Fruit fly (Drosophila melanogaster) whole organism, embryonic: Measurements from ENCODE around the gene CG8568.

Experiments used
- Asciz ChIP-seq: fragments of 200-800 bp; sonication (Bioruptor generic); optimal IDR thresholded peaks from 2 replicates; lab custom pipeline; 2017; ENCODE audit warnings: missing biosample characterization, mild to moderate bottlenecking, missing genetic modification characterization, missing genetic modification reagents
- B-H1 ChIP-seq: fragments of 200-800 bp; sonication (Bioruptor generic); IDR thresholded peaks from 3 replicates; pipeline ENCODE4 v1.3.6; 2022; ENCODE audit warnings: missing biosample characterization, missing genetic modification characterization
- Bteb2 ChIP-seq: fragments of 200-800 bp; sonication (Bioruptor generic); optimal IDR thresholded peaks from 2 replicates; lab custom pipeline; 2016; ENCODE audit warnings: missing biosample characterization, missing genetic modification characterization
- CG11247 ChIP-seq: fragments of 200-800 bp; sonication (Bioruptor generic); IDR thresholded peaks from 2 replicates; pipeline ENCODE4 v1.3.6; 2022; ENCODE audit warnings: missing biosample characterization, missing genetic modification characterization
- CG11504 ChIP-seq: fragments of 200-800 bp; sonication (Bioruptor generic); optimal IDR thresholded peaks from 3 replicates; lab custom pipeline; 2019; ENCODE audit warnings: missing biosample characterization, mild to moderate bottlenecking, missing genetic modification characterization, moderate library complexity
- CG12744 ChIP-seq: fragments of 200-800 bp; sonication (Bioruptor generic); optimal IDR thresholded peaks from 2 replicates; lab custom pipeline; 2016; ENCODE audit warnings: missing biosample characterization, missing genetic modification characterization
- CG14860 ChIP-seq: fragments of 200-800 bp; sonication (Bioruptor generic); IDR thresholded peaks from 3 replicates; pipeline ENCODE4 v1.3.6; 2022; ENCODE audit warnings: missing biosample characterization, missing genetic modification characterization; ENCODE audit not compliant: partially characterized antibody
- CG15696 ChIP-seq: fragments of 200-800 bp; sonication (Bioruptor generic); optimal IDR thresholded peaks from 2 replicates; lab custom pipeline; 2019; ENCODE audit warnings: missing biosample characterization, mild to moderate bottlenecking, missing genetic modification characterization, moderate library complexity
- CG17186 ChIP-seq: fragments of 200-800 bp; sonication (Bioruptor generic); optimal IDR thresholded peaks from 3 replicates; lab custom pipeline; 2017; ENCODE audit warnings: missing biosample characterization, missing genetic modification reagents, missing genetic modification characterization
- CG18764 ChIP-seq: fragments of 200-800 bp; sonication (Bioruptor generic); optimal IDR thresholded peaks from 3 replicates; lab custom pipeline; 2016; ENCODE audit warnings: missing biosample characterization, missing genetic modification characterization
- CG32532 ChIP-seq: fragments of 200-800 bp; sonication (Bioruptor generic); IDR thresholded peaks from 2 replicates; pipeline ENCODE4 v1.3.6; 2022; ENCODE audit warnings: missing biosample characterization, missing genetic modification characterization
- CG34224 ChIP-seq: fragments of 200-800 bp; sonication (Bioruptor generic); IDR thresholded peaks from 3 replicates; pipeline ENCODE4 v1.3.6; 2022; ENCODE audit warnings: missing biosample characterization, missing genetic modification characterization; ENCODE audit not compliant: partially characterized antibody
- CG34422 ChIP-seq: fragments of 200-800 bp; sonication (Bioruptor generic); IDR thresholded peaks from 3 replicates; pipeline ENCODE4 v1.3.6; 2022; ENCODE audit warnings: missing biosample characterization, missing genetic modification characterization
- CG4707 ChIP-seq: fragments of 200-800 bp; sonication (Bioruptor generic); optimal IDR thresholded peaks from 2 replicates; lab custom pipeline; 2018; ENCODE audit warnings: missing biosample characterization, mild to moderate bottlenecking, missing genetic modification characterization, moderate library complexity
- D ChIP-seq, 2 experiments: fragments of 200-800 bp in 1 of 2; fragments of >200 bp in 1 of 2; sonication (Bioruptor generic) in 1 of 2; optimal IDR thresholded peaks; 2 replicates in 1 of 2; 3 replicates in 1 of 2; lab custom pipeline; 2017; ENCODE audit warnings: mild to moderate bottlenecking in 1 of 2, missing biosample characterization in 1 of 2, missing genetic modification characterization in 1 of 2, missing genetic modification reagents in 1 of 2
- D19A ChIP-seq: fragments of 200-800 bp; optimal IDR thresholded peaks from 3 replicates; lab custom pipeline; 2019; ENCODE audit warnings: missing biosample characterization, mild to moderate bottlenecking, missing genetic modification characterization, moderate library complexity
- D19B ChIP-seq: fragments of 200-800 bp; sonication (Bioruptor generic); optimal IDR thresholded peaks from 2 replicates; lab custom pipeline; 2017; ENCODE audit warnings: missing biosample characterization, mild to moderate bottlenecking, missing genetic modification characterization
- Elba2 ChIP-seq: fragments of 200-800 bp; sonication (Bioruptor generic); optimal IDR thresholded peaks from 3 replicates; lab custom pipeline; 2016; ENCODE audit warnings: missing biosample characterization, missing genetic modification characterization
- Gsc ChIP-seq: fragments of 200-800 bp; sonication (Bioruptor generic); IDR thresholded peaks from 2 replicates; pipeline ENCODE4 v1.3.6; 2022; ENCODE audit warnings: missing biosample characterization, missing genetic modification characterization
- HLHmδ ChIP-seq: fragments of 200-800 bp; sonication (Bioruptor generic); optimal IDR thresholded peaks from 2 replicates; lab custom pipeline; 2018; ENCODE audit warnings: missing biosample characterization, mild to moderate bottlenecking, missing genetic modification characterization, moderate library complexity
- HmgD ChIP-seq: fragments of 200-800 bp; sonication (Bioruptor generic); optimal IDR thresholded peaks from 3 replicates; lab custom pipeline; 2016; ENCODE audit warnings: missing biosample characterization, missing genetic modification characterization
- Hmr ChIP-seq: fragments of 200-800 bp; sonication (Bioruptor generic); optimal IDR thresholded peaks from 3 replicates; lab custom pipeline; 2017; ENCODE audit warnings: mild to moderate bottlenecking, missing biosample characterization, missing genetic modification reagents, missing genetic modification characterization
- Hmx ChIP-seq: fragments of 200-800 bp; sonication (Bioruptor generic); optimal IDR thresholded peaks from 2 replicates; lab custom pipeline; 2016; ENCODE audit warnings: missing biosample characterization, missing genetic modification characterization
- Hsf ChIP-seq: fragments of 200-800 bp; sonication (Bioruptor generic); optimal IDR thresholded peaks from 3 replicates; lab custom pipeline; 2016; ENCODE audit warnings: missing biosample characterization, missing genetic modification characterization
- Lpt ChIP-seq: fragments of >200 bp; optimal IDR thresholded peaks from 2 replicates; lab custom pipeline; 2018; ENCODE audit warnings: missing biosample characterization, missing genetic modification characterization
- NK7.1 ChIP-seq: fragments of 200-800 bp; sonication (Bioruptor generic); optimal IDR thresholded peaks from 3 replicates; lab custom pipeline; 2016; ENCODE audit warnings: missing biosample characterization, missing genetic modification characterization
- Scr ChIP-seq: fragments of 200-800 bp; sonication (Bioruptor generic); IDR thresholded peaks from 2 replicates; pipeline ENCODE4 v1.3.6; 2022; ENCODE audit warnings: missing biosample characterization, missing genetic modification characterization; ENCODE audit not compliant: partially characterized antibody
- TFAM ChIP-seq: fragments of 200-800 bp; sonication (Bioruptor generic); optimal IDR thresholded peaks from 2 replicates; lab custom pipeline; 2017; ENCODE audit warnings: missing biosample characterization, missing genetic modification characterization, inconsistent platforms
- Xrp1 ChIP-seq: fragments of 200-800 bp; sonication (Bioruptor generic); IDR thresholded peaks from 2 replicates; pipeline ENCODE4 v1.3.6; 2022; ENCODE audit warnings: missing biosample characterization, missing genetic modification characterization
- bowl ChIP-seq: fragments of 200-800 bp; sonication (Bioruptor generic); IDR thresholded peaks from 2 replicates; pipeline ENCODE4 v1.3.6; 2022; ENCODE audit warnings: missing biosample characterization, missing genetic modification characterization
- cato ChIP-seq: fragments of 200-800 bp; sonication (Bioruptor generic); optimal IDR thresholded peaks from 2 replicates; lab custom pipeline; 2016; ENCODE audit warnings: missing biosample characterization, missing genetic modification characterization, borderline replicate concordance
- cwo ChIP-seq: fragments of 200-800 bp; sonication (Bioruptor generic); optimal IDR thresholded peaks from 3 replicates; lab custom pipeline; 2017; ENCODE audit warnings: missing biosample characterization, missing genetic modification characterization, mild to moderate bottlenecking, moderate library complexity, missing genetic modification reagents
- hbn ChIP-seq: fragments of 200-800 bp; sonication (Bioruptor generic); IDR thresholded peaks from 2 replicates; pipeline ENCODE4 v1.3.6; 2022; ENCODE audit warnings: missing biosample characterization, missing genetic modification characterization; ENCODE audit not compliant: partially characterized antibody
- klu ChIP-seq: fragments of 200-800 bp; sonication (Bioruptor generic); IDR thresholded peaks from 2 replicates; pipeline ENCODE4 v1.3.6; 2022; ENCODE audit warnings: missing biosample characterization, missing genetic modification characterization
- lola ChIP-seq, 3 experiments: fragments of >200 bp in 2 of 3; fragments of 200-800 bp in 1 of 3; sonication (Bioruptor generic) in 1 of 3; optimal IDR thresholded peaks; 2 replicates each; lab custom pipeline; 2017 to 2019; ENCODE audit warnings: missing biosample characterization in 3 of 3, missing genetic modification characterization in 3 of 3, mild to moderate bottlenecking in 1 of 3, moderate library complexity in 1 of 3
- luna ChIP-seq: fragments of 200-800 bp; sonication (Bioruptor generic); optimal IDR thresholded peaks from 2 replicates; lab custom pipeline; 2016; ENCODE audit warnings: missing biosample characterization, missing genetic modification characterization
- maf-S ChIP-seq: fragments of 200-800 bp; sonication (Bioruptor generic); optimal IDR thresholded peaks from 2 replicates; lab custom pipeline; 2016; ENCODE audit warnings: missing biosample characterization, missing genetic modification characterization
- mld ChIP-seq: fragments of 200-800 bp; sonication (Bioruptor generic); IDR thresholded peaks from 3 replicates; pipeline ENCODE4 v1.3.6; 2022; ENCODE audit warnings: missing biosample characterization, missing genetic modification characterization; ENCODE audit not compliant: partially characterized antibody
- otp ChIP-seq: fragments of 200-800 bp; sonication (Bioruptor generic); IDR thresholded peaks from 3 replicates; pipeline ENCODE4, ENCODE4 v1.3.6; 2022; ENCODE audit warnings: missing biosample characterization, missing genetic modification characterization
- repo ChIP-seq: fragments of 200-800 bp; sonication (Bioruptor generic); optimal IDR thresholded peaks from 2 replicates; lab custom pipeline; 2016; ENCODE audit warnings: missing biosample characterization, missing genetic modification characterization
- run ChIP-seq: fragments of 200-800 bp; sonication (Bioruptor generic); optimal IDR thresholded peaks from 3 replicates; lab custom pipeline; 2018; ENCODE audit warnings: missing biosample characterization, mild to moderate bottlenecking, missing genetic modification characterization
- sd ChIP-seq: fragments of 200-800 bp; sonication (Bioruptor generic); optimal IDR thresholded peaks from 3 replicates; lab custom pipeline; 2018; ENCODE audit warnings: missing biosample characterization, mild to moderate bottlenecking, missing genetic modification characterization, moderate library complexity
- sna ChIP-seq: fragments of 200-800 bp; sonication (Bioruptor generic); IDR thresholded peaks from 2 replicates; pipeline ENCODE4 v1.3.6; 2022; ENCODE audit warnings: missing biosample characterization, missing genetic modification characterization; ENCODE audit not compliant: partially characterized antibody
- sob ChIP-seq: fragments of 200-800 bp; sonication (Bioruptor generic); IDR thresholded peaks from 2 replicates; pipeline ENCODE4 v1.3.6; 2022; ENCODE audit warnings: missing biosample characterization, missing genetic modification characterization
- sr ChIP-seq: fragments of 200-800 bp; sonication (Bioruptor generic); IDR thresholded peaks from 3 replicates; pipeline ENCODE4 v1.3.6; 2022; ENCODE audit warnings: missing biosample characterization, missing genetic modification characterization
- stc ChIP-seq: fragments of 200-800 bp; sonication (Bioruptor generic); IDR thresholded peaks from 2 replicates; pipeline ENCODE4 v1.3.6; 2022; ENCODE audit warnings: missing biosample characterization, missing genetic modification characterization
- tll ChIP-seq, 2 experiments: fragments of 200-800 bp in 1 of 2; fragments of >200 bp in 1 of 2; sonication (Bioruptor generic) in 1 of 2; optimal IDR thresholded peaks; 2 replicates each; lab custom pipeline; 2017 to 2019; ENCODE audit warnings: missing biosample characterization in 2 of 2, missing genetic modification characterization in 2 of 2, mild to moderate bottlenecking in 1 of 2, moderate library complexity in 1 of 2
- zfh1 ChIP-seq: fragments of 200-800 bp; sonication (Bioruptor generic); IDR thresholded peaks from 3 replicates; pipeline ENCODE4 v1.3.6; 2022; ENCODE audit warnings: missing biosample characterization, missing genetic modification characterization
- zfh2 ChIP-seq: fragments of 200-800 bp; sonication (Bioruptor generic); optimal IDR thresholded peaks from 2 replicates; lab custom pipeline; 2016; ENCODE audit warnings: missing biosample characterization, missing genetic modification characterization

The CG8568 gene

DNA sequence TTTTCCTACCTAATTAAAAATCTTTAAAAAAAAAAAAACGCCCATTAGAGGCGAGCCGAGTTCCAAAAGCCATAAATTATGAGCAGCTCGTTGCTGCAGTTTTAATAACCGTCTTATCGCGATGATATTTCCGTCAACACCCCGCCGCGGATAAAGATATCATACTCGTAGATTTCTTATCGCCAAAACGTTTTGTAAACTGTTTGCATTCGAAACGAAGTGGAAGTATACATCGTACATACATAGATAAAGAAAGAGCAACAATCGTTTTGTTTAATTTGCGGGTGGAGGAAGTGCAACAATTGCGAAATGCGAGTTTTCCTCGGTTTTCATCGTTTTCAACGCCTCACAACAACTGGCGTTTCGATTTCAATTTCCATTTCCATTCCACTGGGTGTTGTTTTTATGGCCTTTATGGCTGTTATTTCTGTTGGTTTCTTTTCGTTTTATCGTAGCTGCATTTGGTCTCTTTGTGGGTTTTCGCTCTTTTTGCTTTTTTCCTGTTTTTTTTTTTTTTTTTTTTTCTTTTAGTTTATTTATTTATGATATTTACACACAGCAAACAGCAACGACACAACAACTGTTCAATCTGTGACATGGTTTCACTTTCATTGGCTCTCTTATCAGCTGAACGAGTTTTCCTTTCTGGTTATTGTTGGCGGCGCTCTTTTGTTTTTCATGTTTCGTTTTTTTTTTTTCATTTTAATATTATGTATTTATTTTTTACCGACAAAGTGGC lies 20.8 kb upstream of the CG8568 start (continued):
- no peak for TF ChIP-seq Hsf (GFP tag; lab: Kevin White, UChicago)
- no peak for TF ChIP-seq Lpt (GFP tag; lab: Kevin White, UChicago)
- TF ChIP-seq Scr: no peak
- no peak for TF ChIP-seq CG17186
- no peak for TF ChIP-seq Hmr
- no peak for TF ChIP-seq mld (GFP tag; lab: Robert Waterston, UW)
- TF ChIP-seq CG11247: no peak
- TF ChIP-seq klu (GFP tag; lab: Robert Waterston, UW): no peak
- no peak for TF ChIP-seq HmgD (GFP tag; lab: Kevin White, UChicago)
- no peak for TF ChIP-seq bowl (GFP tag; lab: Robert Waterston, UW)
- TF ChIP-seq lola (GFP tag; optimal IDR thresholded peaks at IDR 0.05; lab: Kevin White, UChicago): no peak
- TF ChIP-seq Asciz (GFP tag; lab: Kevin White, UChicago): peak; percentile 65
- TF ChIP-seq CG18764 (GFP tag; lab: Kevin White, UChicago): peak; percentile 31
- 0 out of 2 replicates have a peak, but pooled peaks have one; percentile 23 for TF ChIP-seq stc (GFP tag; lab: Robert Waterston, UW)
- TF ChIP-seq CG15696 (tag; lab: Kevin White, UChicago): peak; percentile 43
- no peak for TF ChIP-seq NK7.1 (GFP tag; lab: Kevin White, UChicago)
- no peak for TF ChIP-seq CG12744
- no peak for TF ChIP-seq D19A
- no peak for TF ChIP-seq Gsc
- no peak for TF ChIP-seq repo (GFP tag; lab: Kevin White, UChicago)
- peak; percentile 22 for TF ChIP-seq CG4707 (GFP tag; lab: Kevin White, UChicago)
- TF ChIP-seq luna (GFP tag; lab: Kevin White, UChicago): no peak
- TF ChIP-seq Elba2 (GFP tag; lab: Kevin White, UChicago): no peak
- TF ChIP-seq Bteb2 (GFP tag; lab: Kevin White, UChicago): no peak
- TF ChIP-seq zfh2 (GFP tag; lab: Kevin White, UChicago): no peak
- TF ChIP-seq CG34422 (GFP tag; lab: Robert Waterston, UW): no peak
- TF ChIP-seq cato: no peak
- TF ChIP-seq CG14860 (GFP tag; lab: Robert Waterston, UW): no peak
- TF ChIP-seq sr: no peak
- no peak for TF ChIP-seq Hmx (GFP tag; lab: Kevin White, UChicago)
- no peak for TF ChIP-seq maf-S (GFP tag; lab: Kevin White, UChicago)
- no peak for TF ChIP-seq HLHmδ
- no peak for TF ChIP-seq CG11504 (tag; lab: Kevin White, UChicago)
- TF ChIP-seq hbn (GFP tag; lab: Robert Waterston, UW): no peak
- no peak for TF ChIP-seq cwo (GFP tag; lab: Kevin White, UChicago)
- TF ChIP-seq zfh1 (GFP tag; lab: Robert Waterston, UW): no peak; the same call in 2 of the 3 replicates
- TF ChIP-seq run (tag; lab: Kevin White, UChicago): no peak
- TF ChIP-seq sna (GFP tag; lab: Robert Waterston, UW): no peak
- TF ChIP-seq CG34224: no peak
- TF ChIP-seq sd (tag; lab: Kevin White, UChicago): no peak
- no peak for TF ChIP-seq otp
- TF ChIP-seq tll (GFP tag; optimal IDR thresholded peaks at IDR 0.05; lab: Kevin White, UChicago): no peak
- TF ChIP-seq CG32532 (GFP tag; lab: Robert Waterston, UW): no peak
- no peak for TF ChIP-seq B-H1 (GFP tag; lab: Robert Waterston, UW)
- TF ChIP-seq D (optimal IDR thresholded peaks at IDR 0.05; lab: Kevin White, UChicago): no peak
- TF ChIP-seq D (GFP tag; optimal IDR thresholded peaks at IDR 0.05; lab: Kevin White, UChicago): peak; percentile 29
- TF ChIP-seq D19B: no peak
- TF ChIP-seq Xrp1 (GFP tag; lab: Robert Waterston, UW): peak; percentile 58
- no peak for TF ChIP-seq sob (GFP tag; lab: Robert Waterston, UW)
- no peak for TF ChIP-seq TFAM
